Worm (Caenorhabditis elegans) whole organism, late embryonic: Measurements from ENCODE around the gene gst-4.
A peak's percentile ranks its signal among the peaks of the same experiment; 100 is the strongest.

Source experiments
- C38D4.7 ChIP-seq: fragments of 200-800 bp; sonication (Bioruptor generic); optimal IDR thresholded peaks from 2 replicates; lab custom pipeline; 2018; ENCODE audit warnings: mild to moderate bottlenecking, missing genetic modification characterization, moderate library complexity, missing compliant biosample characterization
- F13H6.1 ChIP-seq: sonication (generic microtip); optimal IDR thresholded peaks from 2 replicates; lab custom pipeline; 2016; ENCODE audit warnings: missing genetic modification characterization, missing compliant biosample characterization
- K02D7.2 ChIP-seq: sonication (generic microtip); optimal IDR thresholded peaks from 2 replicates; lab custom pipeline; 2017; ENCODE audit warnings: mild to moderate bottlenecking, missing genetic modification characterization, missing compliant biosample characterization
- K09A11.1 ChIP-seq: sonication (generic microtip); optimal IDR thresholded peaks from 2 replicates; lab custom pipeline; 2017; ENCODE audit warnings: antibody characterized with exemption, mild to moderate bottlenecking, missing genetic modification characterization, missing compliant biosample characterization; ENCODE audit not compliant: insufficient read depth
- ahr-1 ChIP-seq: sonication (generic microtip); optimal IDR thresholded peaks from 2 replicates; lab custom pipeline; 2016; ENCODE audit warnings: missing genetic modification characterization, missing compliant biosample characterization
- ama-1 ChIP-seq: fragments of 150-350 bp; optimal IDR thresholded peaks from 2 replicates; lab custom pipeline; 2014
- ceh-14 ChIP-seq: sonication (generic microtip); optimal IDR thresholded peaks from 2 replicates; lab custom pipeline; 2016; ENCODE audit warnings: missing genotype, missing genetic modification characterization, missing compliant biosample characterization
- ceh-18 ChIP-seq: sonication (generic microtip); optimal IDR thresholded peaks from 2 replicates; lab custom pipeline; 2016; ENCODE audit warnings: missing genetic modification characterization, missing compliant biosample characterization
- ceh-2 ChIP-seq: sonication (generic microtip); optimal IDR thresholded peaks from 2 replicates; lab custom pipeline; 2016; ENCODE audit warnings: missing genotype, missing genetic modification characterization, missing compliant biosample characterization
- ceh-30 ChIP-seq: fragments of 150-350 bp; optimal IDR thresholded peaks from 2 replicates; lab custom pipeline; 2014; ENCODE audit warnings: missing biosample characterization, missing genetic modification characterization
- ceh-31 ChIP-seq: sonication (generic microtip); optimal IDR thresholded peaks from 2 replicates; lab custom pipeline; 2016; ENCODE audit warnings: missing genetic modification characterization, missing compliant biosample characterization
- ceh-34 ChIP-seq: sonication (generic microtip); optimal IDR thresholded peaks from 2 replicates; lab custom pipeline; 2016; ENCODE audit warnings: mild to moderate bottlenecking, missing genetic modification characterization, missing compliant biosample characterization
- ceh-6 ChIP-seq: fragments of 200-800 bp; sonication (Bioruptor generic); optimal IDR thresholded peaks from 2 replicates; lab custom pipeline; 2018; ENCODE audit warnings: mild to moderate bottlenecking, missing genetic modification characterization, missing compliant biosample characterization
- ceh-9 ChIP-seq: sonication (generic microtip); optimal IDR thresholded peaks from 2 replicates; lab custom pipeline; 2016; ENCODE audit warnings: mild to moderate bottlenecking, missing genetic modification characterization, inconsistent platforms, missing compliant biosample characterization
- che-1 ChIP-seq: sonication (generic microtip); optimal IDR thresholded peaks from 2 replicates; lab custom pipeline; 2016; ENCODE audit warnings: mild to moderate bottlenecking, missing genetic modification characterization, missing compliant biosample characterization
- dmd-4 ChIP-seq: sonication (generic microtip); optimal IDR thresholded peaks from 2 replicates; lab custom pipeline; 2016; ENCODE audit warnings: borderline replicate concordance, missing genetic modification characterization, missing compliant biosample characterization
- dve-1 ChIP-seq: sonication (generic microtip); optimal IDR thresholded peaks from 2 replicates; lab custom pipeline; 2017; ENCODE audit warnings: antibody characterized with exemption, mild to moderate bottlenecking, missing genetic modification characterization, missing compliant biosample characterization
- elt-2 ChIP-seq: sonication (generic microtip); optimal IDR thresholded peaks from 2 replicates; lab custom pipeline; 2016; ENCODE audit warnings: missing genetic modification reagents, missing genetic modification characterization, missing compliant biosample characterization
- hlh-15 ChIP-seq: sonication (generic microtip); optimal IDR thresholded peaks from 2 replicates; lab custom pipeline; 2016; ENCODE audit warnings: missing genetic modification characterization, missing compliant biosample characterization
- hlh-30 ChIP-seq: sonication (generic microtip); optimal IDR thresholded peaks from 2 replicates; lab custom pipeline; 2017; ENCODE audit warnings: antibody characterized with exemption, missing genetic modification characterization, missing compliant biosample characterization; ENCODE audit not compliant: insufficient read depth
- hlh-6 ChIP-seq: sonication (generic microtip); optimal IDR thresholded peaks from 2 replicates; lab custom pipeline; 2016; ENCODE audit warnings: missing genotype, missing genetic modification characterization, missing compliant biosample characterization
- mec-3 ChIP-seq: sonication (generic microtip); optimal IDR thresholded peaks from 2 replicates; lab custom pipeline; 2016; ENCODE audit warnings: borderline replicate concordance, missing genetic modification characterization, missing compliant biosample characterization
- nfya-1 ChIP-seq: sonication (generic microtip); optimal IDR thresholded peaks from 2 replicates; lab custom pipeline; 2017; ENCODE audit warnings: missing genetic modification characterization, mild to moderate bottlenecking, missing compliant biosample characterization, antibody characterized with exemption, moderate library complexity
- nhr-232 ChIP-seq: sonication (generic microtip); optimal IDR thresholded peaks from 2 replicates; lab custom pipeline; 2016; ENCODE audit warnings: missing genetic modification characterization, missing compliant biosample characterization
- npax-4 ChIP-seq: sonication (generic microtip); optimal IDR thresholded peaks from 2 replicates; lab custom pipeline; 2016; ENCODE audit warnings: missing genetic modification characterization, missing compliant biosample characterization
- odd-2 ChIP-seq: sonication (generic microtip); optimal IDR thresholded peaks from 2 replicates; lab custom pipeline; 2017; ENCODE audit warnings: antibody characterized with exemption, mild to moderate bottlenecking, missing genetic modification characterization, missing compliant biosample characterization
- pag-3 ChIP-seq: sonication (generic microtip); optimal IDR thresholded peaks from 2 replicates; lab custom pipeline; 2016; ENCODE audit warnings: missing compliant biosample characterization, missing genetic modification characterization, borderline replicate concordance
- pat-9 ChIP-seq: fragments of 200-800 bp; sonication (Bioruptor generic); optimal IDR thresholded peaks from 2 replicates; lab custom pipeline; 2018; ENCODE audit warnings: mild to moderate bottlenecking, missing genetic modification characterization, moderate library complexity, missing compliant biosample characterization
- pax-1 ChIP-seq: fragments of 150-350 bp; optimal IDR thresholded peaks from 2 replicates; lab custom pipeline; 2014; ENCODE audit warnings: missing biosample characterization, missing genetic modification characterization
- pros-1 ChIP-seq: fragments of 150-350 bp; optimal IDR thresholded peaks from 2 replicates; lab custom pipeline; 2014; ENCODE audit warnings: missing biosample characterization, missing genetic modification reagents, missing genetic modification characterization
- ref-2 ChIP-seq: sonication (generic microtip); optimal IDR thresholded peaks from 2 replicates; lab custom pipeline; 2016; ENCODE audit warnings: missing genetic modification characterization, missing compliant biosample characterization
- sdc-2 ChIP-seq: sonication (generic microtip); optimal IDR thresholded peaks from 2 replicates; lab custom pipeline; 2016; ENCODE audit warnings: missing genotype, missing genetic modification characterization, missing compliant biosample characterization
- syd-9 ChIP-seq: sonication (generic microtip); optimal IDR thresholded peaks from 2 replicates; lab custom pipeline; 2016; ENCODE audit warnings: mild to moderate bottlenecking, missing genetic modification characterization, moderate library complexity, missing compliant biosample characterization
- tbx-2 ChIP-seq: sonication (generic microtip); optimal IDR thresholded peaks from 2 replicates; lab custom pipeline; 2016; ENCODE audit warnings: missing genetic modification characterization, missing compliant biosample characterization
- tbx-7 ChIP-seq: sonication (generic microtip); optimal IDR thresholded peaks from 2 replicates; lab custom pipeline; 2016; ENCODE audit warnings: missing genotype, missing genetic modification characterization, missing compliant biosample characterization
- ttx-3 ChIP-seq: sonication (generic microtip); optimal IDR thresholded peaks from 2 replicates; lab custom pipeline; 2016; ENCODE audit warnings: missing genetic modification reagents, missing genetic modification characterization, missing compliant biosample characterization
- unc-3 ChIP-seq, 2 experiments: fragments of 200-800 bp in 1 of 2; sonication (Bioruptor generic) in 1 of 2; sonication (generic microtip) in 1 of 2; conservative IDR thresholded peaks in 1 of 2; optimal IDR thresholded peaks in 1 of 2; 2 replicates each; pipeline versions ENCODE4 v1.3.6 to Lab custom; 2016 to 2022; ENCODE audit warnings: missing compliant biosample characterization in 2 of 2, missing genetic modification characterization in 2 of 2, missing genetic modification reagents in 1 of 2
- unc-55 ChIP-seq: sonication (generic microtip); optimal IDR thresholded peaks from 2 replicates; lab custom pipeline; 2017; ENCODE audit warnings: missing biosample characterization, missing genetic modification reagents, missing genetic modification characterization
- zip-5 ChIP-seq: sonication (generic microtip); optimal IDR thresholded peaks from 2 replicates; lab custom pipeline; 2016; ENCODE audit warnings: missing genetic modification characterization, missing compliant biosample characterization
- ztf-16 ChIP-seq: sonication (generic microtip); optimal IDR thresholded peaks from 2 replicates; lab custom pipeline; 2017; ENCODE audit warnings: missing genetic modification characterization, missing compliant biosample characterization

Gene gst-4

DNA sequence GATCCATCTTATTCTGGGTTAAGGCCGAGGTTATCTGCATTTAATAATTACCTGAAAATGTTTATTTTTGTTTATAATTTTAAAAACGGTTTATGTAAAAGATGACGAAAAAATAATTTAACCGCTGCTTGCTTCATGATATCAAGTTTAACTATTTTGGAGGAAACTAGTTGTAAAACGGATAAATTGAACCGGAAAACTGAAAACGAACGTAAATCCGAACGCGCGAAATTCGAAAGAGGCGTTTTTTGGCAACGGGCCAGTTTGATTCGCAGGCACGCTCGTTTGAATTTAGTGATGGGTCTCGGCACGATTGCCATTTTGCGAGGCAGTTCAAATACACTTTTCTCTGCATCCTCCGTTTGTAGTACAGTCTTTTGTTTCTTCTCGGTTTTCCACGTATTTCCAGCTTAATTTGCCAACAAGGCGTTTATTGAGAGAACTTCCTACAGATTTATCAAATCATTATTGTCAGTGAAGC, 13.1 kb upstream of the gst-4 start, which contains the start of the genes gtbp-1 and K08F4.3:
Gene gtbp-1, minus strand, starts transcription at position 51 of the 481 bp plus-strand sequence.
Gene K08F4.3, plus strand, starts transcription at position 352 of the 481 bp plus-strand sequence.
- TF ChIP-seq ref-2 (tag; lab: Kevin White, UChicago) (peak; percentile 39), tbx-2 (tag; lab: Kevin White, UChicago) (peak; percentile 15), tbx-7 (tag; lab: Kevin White, UChicago) (no peak), nfya-1 (tag; lab: Kevin White, UChicago) (peak; percentile 57), dve-1 (peak; percentile 35), hlh-6 (tag; lab: Kevin White, UChicago) (no peak), elt-2 (tag; lab: Kevin White, UChicago) (peak; percentile 17), ceh-31 (tag; lab: Kevin White, UChicago) (peak; percentile 63)

DNA sequence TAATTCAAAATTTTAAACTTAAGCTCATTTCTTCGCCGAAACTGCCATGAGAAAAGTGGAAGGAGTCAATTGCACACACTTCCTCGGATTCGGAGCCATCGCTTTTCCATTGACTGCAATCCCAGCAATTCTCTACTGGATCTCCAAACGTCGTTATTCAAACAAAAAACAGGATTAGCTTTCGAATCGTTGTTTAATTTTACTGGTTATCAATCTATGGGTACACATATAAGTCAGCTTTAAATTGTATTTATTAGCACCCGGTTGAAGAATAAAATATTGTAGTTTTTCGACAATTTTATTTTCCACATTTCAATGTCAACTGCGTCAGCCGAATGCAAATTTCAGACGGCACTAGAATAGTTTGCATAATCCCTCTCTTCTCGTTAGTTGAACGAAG, 12.1 kb upstream of the gst-4 start, which contains the start of gene glt-3:
Gene glt-3, plus strand, starts transcription at position 301 of the 400 bp plus-strand sequence.
- no peak for TF ChIP-seq odd-2 (tag; lab: Kevin White, UChicago)
- TF ChIP-seq ttx-3 (tag; lab: Kevin White, UChicago): no peak
- no peak for TF ChIP-seq ceh-14 (tag; lab: Kevin White, UChicago)
- TF ChIP-seq ceh-30 (tag; lab: Kevin White, UChicago): no peak
- no peak for TF ChIP-seq ahr-1 (tag; lab: Kevin White, UChicago)
- no peak for TF ChIP-seq mec-3
- TF ChIP-seq syd-9: no peak
- no peak for TF ChIP-seq ama-1 (lab: Kevin White, UChicago)
- no peak for TF ChIP-seq elt-2 (tag; lab: Kevin White, UChicago)
- no peak for TF ChIP-seq ceh-18
- TF ChIP-seq nhr-232 (tag; lab: Kevin White, UChicago): no peak
- no peak for TF ChIP-seq pax-1 (tag; lab: Kevin White, UChicago)
- no peak for TF ChIP-seq ceh-6 (GFP tag; lab: Kevin White, UChicago)

DNA sequence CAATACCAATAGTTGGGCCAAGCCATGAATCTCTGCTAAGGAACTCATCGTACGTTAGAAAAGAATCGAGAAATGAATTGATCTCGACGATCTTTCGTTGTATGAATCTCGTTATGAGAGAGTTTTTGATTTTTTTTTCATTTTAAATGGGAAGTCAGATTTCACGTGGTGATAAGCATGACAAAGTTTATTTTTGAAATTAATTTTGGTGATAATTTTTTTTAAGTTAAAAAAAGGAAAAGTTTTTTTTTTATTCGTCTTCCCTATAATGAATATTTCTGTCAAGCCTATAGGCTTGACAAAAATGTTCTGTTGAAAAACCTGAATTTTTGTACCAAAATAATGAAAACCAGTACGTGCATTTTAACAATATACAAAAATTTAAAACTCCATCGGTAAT, 6.2 kb upstream of the gst-4 start, which contains the start of gene K08F4.5:
Gene K08F4.5, minus strand, starts transcription at position 101 of the 400 bp plus-strand sequence.
- TF ChIP-seq K02D7.2 (tag; lab: Kevin White, UChicago): no peak
- no peak for TF ChIP-seq sdc-2
- TF ChIP-seq hlh-6 (tag; lab: Kevin White, UChicago): no peak
- no peak for TF ChIP-seq nhr-232 (tag; lab: Kevin White, UChicago)
- no peak for TF ChIP-seq npax-4
- TF ChIP-seq hlh-30 (tag; lab: Kevin White, UChicago): no peak
- no peak for TF ChIP-seq ceh-30 (tag; lab: Kevin White, UChicago)
- no peak for TF ChIP-seq pag-3 (tag; lab: Kevin White, UChicago)
- TF ChIP-seq ceh-34: no peak
- TF ChIP-seq ceh-9 (tag; lab: Kevin White, UChicago): no peak
- TF ChIP-seq ceh-2 (tag; lab: Kevin White, UChicago): no peak
- TF ChIP-seq C38D4.7: no peak
- no peak for TF ChIP-seq K09A11.1 (tag; lab: Kevin White, UChicago)

DNA sequence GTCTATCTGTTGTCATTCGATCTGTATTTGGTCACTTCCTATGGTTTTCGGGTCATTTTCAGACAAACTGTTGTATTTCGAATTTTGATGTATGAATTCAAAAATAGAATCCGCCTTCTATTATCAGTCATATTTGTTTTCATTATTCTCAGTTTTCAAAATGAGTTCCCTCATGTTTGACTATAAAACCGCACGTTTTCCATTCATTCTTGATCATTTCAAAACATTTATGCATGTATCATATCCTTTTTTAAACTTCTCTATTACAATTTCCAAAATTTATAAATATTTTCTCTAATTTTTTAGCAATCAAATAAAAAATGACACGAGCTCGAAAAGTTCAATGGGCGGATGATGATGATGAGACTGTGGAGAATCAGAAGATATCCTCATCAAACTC, 4.2 kb upstream of the gst-4 start, which contains the start of gene K08F4.12:
Gene K08F4.12, plus strand, starts transcription at position 301 of the 400 bp plus-strand sequence.
- TF ChIP-seq nhr-232 (tag; lab: Kevin White, UChicago) (no peak), zip-5 (tag; lab: Kevin White, UChicago) (no peak), dve-1 (no peak), K02D7.2 (tag; lab: Kevin White, UChicago) (no peak), F13H6.1 (no peak), dmd-4 (tag; lab: Kevin White, UChicago) (no peak), che-1 (no peak), sdc-2 (no peak), pat-9 (tag; lab: Kevin White, UChicago) (no peak), unc-55 (GFP tag; lab: Kevin White, UChicago) (no peak), pros-1 (tag; lab: Kevin White, UChicago) (no peak), hlh-15 (tag; lab: Kevin White, UChicago) (no peak), ztf-16 (tag; lab: Kevin White, UChicago) (no peak), unc-3 (GFP tag; conservative IDR thresholded peaks at IDR 0.05; lab: Robert Waterston, UW) (no peak), unc-3 (tag; optimal IDR thresholded peaks at IDR 0.05; lab: Kevin White, UChicago) (no peak)
